Worm (Caenorhabditis elegans) whole organism, L4 larva: ENCODE measurements around the gene K05F1.6.

Experiments used
- dpl-1 ChIP-seq: fragments of 150-350 bp; optimal IDR thresholded peaks from 2 replicates; lab custom pipeline; 2014; ENCODE audit warnings: missing biosample characterization, missing genetic modification reagents, missing genetic modification characterization
- lsy-2 ChIP-seq, 2 experiments: fragments of 150-350 bp in 1 of 2; sonication (generic microtip) in 1 of 2; optimal IDR thresholded peaks; 2 replicates each; lab custom pipeline; 2014 to 2017; ENCODE audit warnings: missing biosample characterization in 2 of 2, missing genetic modification characterization in 2 of 2
- mep-1 ChIP-seq: fragments of 150-350 bp; sonication (generic microtip); optimal IDR thresholded peaks from 3 replicates; lab custom pipeline; 2014; ENCODE audit warnings: missing biosample characterization, missing genetic modification characterization
- pha-4 ChIP-seq, 2 experiments: fragments of 150-350 bp in 1 of 2; fragments of 200-800 bp in 1 of 2; sonication (Bioruptor generic) in 1 of 2; IDR thresholded peaks in 1 of 2; optimal IDR thresholded peaks in 1 of 2; 2 replicates each; pipeline versions ENCODE4 v1.3.6 to Lab custom; 2014 to 2022; ENCODE audit warnings: missing genetic modification characterization in 2 of 2, missing genetic modification reagents in 2 of 2, missing biosample characterization in 1 of 2, missing compliant biosample characterization in 1 of 2
- snpc-4 ChIP-seq: fragments of 150-350 bp; optimal IDR thresholded peaks from 2 replicates; lab custom pipeline; 2014; ENCODE audit warnings: missing biosample characterization, missing genetic modification characterization

DNA sequence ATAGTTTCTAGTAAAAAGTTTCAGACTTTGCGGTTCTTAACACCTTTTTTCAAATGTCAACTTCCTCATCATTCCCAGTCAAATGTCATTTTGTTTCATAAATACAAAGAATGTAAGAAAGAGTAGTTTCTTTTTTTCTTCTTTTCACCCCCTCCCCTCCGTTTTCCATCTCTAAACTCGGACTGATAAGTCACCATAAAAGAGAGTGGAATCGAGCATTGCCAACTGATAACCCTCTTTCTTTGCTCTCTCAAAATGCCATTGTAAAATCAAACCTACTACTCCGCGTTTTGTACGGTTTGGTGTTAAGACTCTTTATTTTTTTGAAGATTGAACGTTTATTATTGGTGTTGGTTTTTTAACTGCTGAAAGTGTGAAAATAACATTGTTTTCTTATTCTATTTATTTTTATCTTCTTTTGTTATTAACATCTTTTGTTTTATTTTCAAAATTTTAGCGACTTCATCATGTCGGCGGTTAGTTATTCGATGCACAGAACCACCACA lies 32.5 kb upstream of the K05F1.6 start, which contains the start of gene ifb-2:
- TF ChIP-seq snpc-4 (tag; lab: Kevin White, UChicago), result no peak
- TF ChIP-seq lsy-2 (tag; optimal IDR thresholded peaks at IDR 0.05; lab: Kevin White, UChicago), result no peak
- TF ChIP-seq dpl-1 (GFP tag; lab: Kevin White, UChicago), result no peak
- no peak for TF ChIP-seq pha-4 (GFP tag; IDR thresholded peaks at IDR 0.05; lab: Robert Waterston, UW)
- no peak for TF ChIP-seq pha-4 (tag; optimal IDR thresholded peaks at IDR 0.05; lab: Kevin White, UChicago)
- TF ChIP-seq mep-1, result no peak
